Worm (Caenorhabditis elegans) whole organism, L1 larva: ENCODE results near the gene T22F3.10.

Experiments used
- ama-1 ChIP-seq: fragments of 150-350 bp; optimal IDR thresholded peaks from 2 replicates; lab custom pipeline; 2014
- fos-1 ChIP-seq: fragments of 150-350 bp; optimal IDR thresholded peaks from 2 replicates; lab custom pipeline; 2014; ENCODE audit warnings: missing biosample characterization, missing genetic modification characterization
- pqm-1 ChIP-seq: sonication (generic microtip); optimal IDR thresholded peaks from 3 replicates; lab custom pipeline; 2017; ENCODE audit warnings: missing biosample characterization, missing genetic modification characterization
- snpc-4 ChIP-seq: fragments of 150-350 bp; optimal IDR thresholded peaks from 2 replicates; lab custom pipeline; 2014; ENCODE audit warnings: missing biosample characterization, missing genetic modification characterization
- unc-130 ChIP-seq: fragments of 150-350 bp; optimal IDR thresholded peaks from 2 replicates; lab custom pipeline; 2017; ENCODE audit warnings: missing biosample characterization, missing genetic modification characterization, inconsistent platforms

DNA sequence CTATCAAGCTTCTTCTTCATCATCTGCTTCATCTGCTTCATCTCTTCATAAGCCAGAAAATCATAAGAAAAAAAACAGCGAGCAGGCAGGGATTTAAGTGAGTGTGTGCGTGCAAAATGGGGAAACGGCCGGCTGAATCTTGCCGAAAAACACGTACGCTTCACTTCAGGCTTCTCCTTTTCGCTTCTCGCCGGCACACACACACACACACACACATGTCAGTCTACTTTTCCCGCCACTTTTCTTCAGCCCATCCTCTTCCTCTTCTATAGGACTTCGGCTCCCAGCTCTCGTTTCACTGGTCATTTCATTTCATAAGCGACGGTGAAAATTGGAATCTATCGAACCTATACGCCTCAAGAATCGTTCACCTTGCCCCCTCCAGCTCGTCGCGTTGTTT, 32.3 kb downstream of the T22F3.10 start:
- TF ChIP-seq ama-1 (no peak), pqm-1 (tag; lab: Kevin White, UChicago) (no peak), snpc-4 (tag; lab: Kevin White, UChicago) (no peak), unc-130 (tag; lab: Kevin White, UChicago) (no peak), fos-1 (tag; lab: Kevin White, UChicago) (no peak)
